Worm (Caenorhabditis elegans): ENCODE results near the gene lurp-3.

DNA sequence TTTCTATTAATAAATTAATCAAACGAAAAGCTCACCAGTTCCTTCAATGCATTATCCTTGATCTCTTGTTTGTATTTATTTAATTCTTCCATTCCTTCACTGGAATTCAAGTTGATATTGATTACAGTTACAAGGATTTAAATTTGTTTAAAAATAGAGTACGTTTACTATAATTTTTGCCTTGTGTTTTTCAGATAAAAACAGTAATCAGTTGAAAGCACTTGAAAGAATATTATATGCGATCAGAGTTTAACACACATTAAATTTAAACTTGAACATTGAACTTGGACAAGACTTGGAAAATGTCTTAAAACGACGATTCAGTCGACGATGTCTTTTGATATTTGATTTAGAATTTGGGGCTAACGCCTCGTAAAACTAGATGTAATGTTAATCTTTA is 38.0 kb upstream of the lurp-3 start, which contains the start of gene F53F1.6:
- TF ChIP-seq T22C8.4 (GFP tag; IDR thresholded peaks at IDR 0.05) (no peak), cog-1 (tag; optimal IDR thresholded peaks at IDR 0.05) (no peak), klf-2 (GFP tag; conservative IDR thresholded peaks at IDR 0.05) (no peak), med-1 (GFP tag; optimal IDR thresholded peaks at IDR 0.05; ENCODE audit: insufficient read depth) (no peak), flt-1 (GFP tag; IDR thresholded peaks at IDR 0.05) (no peak)

Measured in whole organism, midembryonic.